Fruit fly (Drosophila melanogaster) whole organism, embryonic: ENCODE results near the gene CG11843.

Experiments used
- CG13287 ChIP-seq: fragments of 200-800 bp; sonication (Bioruptor generic); IDR thresholded peaks from 2 replicates; pipeline ENCODE4 v1.3.6; 2022; ENCODE audit warnings: missing biosample characterization, missing genetic modification characterization; ENCODE audit not compliant: partially characterized antibody
- CG17359 ChIP-seq: fragments of 200-800 bp; sonication (Bioruptor generic); optimal IDR thresholded peaks from 3 replicates; lab custom pipeline; 2018; ENCODE audit warnings: missing biosample characterization, mild to moderate bottlenecking, missing genetic modification characterization, moderate library complexity
- luna ChIP-seq: fragments of 200-800 bp; sonication (Bioruptor generic); optimal IDR thresholded peaks from 2 replicates; lab custom pipeline; 2016; ENCODE audit warnings: missing biosample characterization, missing genetic modification characterization

DNA sequence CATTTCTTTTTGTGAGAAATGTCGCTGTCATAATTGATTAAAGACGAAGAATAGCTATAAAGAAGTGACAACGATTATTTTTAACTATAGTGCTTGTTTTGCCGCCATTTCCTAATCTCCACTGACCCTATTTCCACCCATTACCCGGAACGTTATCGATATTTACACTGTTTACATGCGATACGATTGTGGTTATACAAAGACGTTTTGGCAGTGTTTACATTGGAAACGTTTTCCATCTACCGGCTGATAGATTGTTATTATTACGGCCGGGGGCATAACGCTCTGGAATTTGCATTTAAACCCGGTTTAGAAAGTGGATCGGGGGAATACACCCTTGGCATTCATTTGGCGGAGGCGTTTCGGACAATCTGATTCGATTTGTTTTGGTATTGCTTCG lies 12.1 kb downstream of the CG11843 start:
- TF ChIP-seq CG13287 (GFP tag; lab: Robert Waterston, UW) = no peak
- no peak for TF ChIP-seq CG17359 (tag; lab: Kevin White, UChicago)
- no peak for TF ChIP-seq luna (GFP tag; lab: Kevin White, UChicago)
